Fruit fly (Drosophila melanogaster) whole organism, prepupa: ENCODE measurements around the gene CG13318.
A peak's percentile ranks its signal among the peaks of the same experiment; 100 is the strongest.

Experiments used
- Blimp-1 ChIP-seq: fragments of 200-800 bp; sonication (Bioruptor generic); optimal IDR thresholded peaks from 3 replicates; lab custom pipeline; 2017; ENCODE audit warnings: missing biosample characterization, missing genetic modification characterization, mild to moderate bottlenecking, moderate library complexity, missing genetic modification reagents
- CG10631 ChIP-seq: fragments of 200-800 bp; sonication (Bioruptor generic); optimal IDR thresholded peaks from 2 replicates; lab custom pipeline; 2016; ENCODE audit warnings: missing biosample characterization, missing genetic modification characterization
- CG11294 ChIP-seq: fragments of 200-800 bp; sonication (Bioruptor generic); IDR thresholded peaks from 2 replicates; pipeline ENCODE4 v1.3.6; 2022; ENCODE audit warnings: missing biosample characterization, missing genetic modification characterization
- CG11762 ChIP-seq: fragments of 200-800 bp; sonication (Bioruptor generic); optimal IDR thresholded peaks from 3 replicates; lab custom pipeline; 2016; ENCODE audit warnings: missing biosample characterization, missing genetic modification characterization; ENCODE audit not compliant: insufficient read depth
- CG15336 ChIP-seq: fragments of 200-800 bp; sonication (Bioruptor generic); IDR thresholded peaks from 2 replicates; pipeline ENCODE4 v1.3.6; 2022; ENCODE audit warnings: missing biosample characterization, missing genetic modification characterization
- CG3032 ChIP-seq: fragments of 200-800 bp; optimal IDR thresholded peaks from 2 replicates; lab custom pipeline; 2019; ENCODE audit warnings: missing biosample characterization, mild to moderate bottlenecking, missing genetic modification characterization, moderate library complexity
- CG32006 ChIP-seq: fragments of 200-800 bp; sonication (Bioruptor generic); optimal IDR thresholded peaks from 3 replicates; lab custom pipeline; 2017; ENCODE audit warnings: missing biosample characterization, mild to moderate bottlenecking, missing genetic modification characterization
- CG34406 ChIP-seq: fragments of 200-800 bp; sonication (Bioruptor generic); optimal IDR thresholded peaks from 3 replicates; lab custom pipeline; 2016; ENCODE audit warnings: missing biosample characterization, missing genetic modification characterization
- CG3919 ChIP-seq: fragments of 200-800 bp; sonication (Bioruptor generic); optimal IDR thresholded peaks from 3 replicates; lab custom pipeline; 2016; ENCODE audit warnings: missing biosample characterization, missing genetic modification characterization
- CG4318 ChIP-seq: fragments of 200-800 bp; sonication (Bioruptor generic); optimal IDR thresholded peaks from 3 replicates; lab custom pipeline; 2017; ENCODE audit warnings: missing biosample characterization, mild to moderate bottlenecking, missing genetic modification characterization
- CG6163 ChIP-seq: fragments of 200-800 bp; sonication (Bioruptor generic); IDR thresholded peaks from 3 replicates; pipeline ENCODE4 v1.3.6; 2022; ENCODE audit warnings: missing biosample characterization, missing genetic modification characterization
- CG6792 ChIP-seq: fragments of 200-800 bp; sonication (Bioruptor generic); optimal IDR thresholded peaks from 3 replicates; lab custom pipeline; 2016; ENCODE audit warnings: missing biosample characterization, missing genetic modification characterization
- CG6808 ChIP-seq: fragments of 200-800 bp; sonication (Bioruptor generic); optimal IDR thresholded peaks from 3 replicates; lab custom pipeline; 2017; ENCODE audit warnings: missing biosample characterization, missing genetic modification characterization, mild to moderate bottlenecking, moderate library complexity, missing genetic modification reagents
- CG6854 ChIP-seq: fragments of 200-800 bp; sonication (Bioruptor generic); optimal IDR thresholded peaks from 2 replicates; lab custom pipeline; 2017; ENCODE audit warnings: missing biosample characterization, mild to moderate bottlenecking, missing genetic modification characterization
- CG7368 ChIP-seq: fragments of 200-800 bp; sonication (Bioruptor generic); optimal IDR thresholded peaks from 3 replicates; lab custom pipeline; 2016; ENCODE audit warnings: missing biosample characterization, missing genetic modification characterization
- CG8319 ChIP-seq: fragments of 200-800 bp; sonication (Bioruptor generic); optimal IDR thresholded peaks from 3 replicates; lab custom pipeline; 2016; ENCODE audit warnings: missing biosample characterization, missing genetic modification characterization
- CG8632 ChIP-seq: fragments of 200-800 bp; sonication (Bioruptor generic); optimal IDR thresholded peaks from 3 replicates; lab custom pipeline; 2016; ENCODE audit warnings: missing biosample characterization, missing genetic modification characterization
- CG9139 ChIP-seq: fragments of 200-800 bp; sonication (Bioruptor generic); optimal IDR thresholded peaks from 3 replicates; lab custom pipeline; 2017; ENCODE audit warnings: missing biosample characterization, mild to moderate bottlenecking, missing genetic modification characterization
- Eip75B ChIP-seq: fragments of 200-800 bp; sonication (Bioruptor generic); optimal IDR thresholded peaks from 3 replicates; lab custom pipeline; 2016; ENCODE audit warnings: missing biosample characterization, missing genetic modification characterization
- Eip78C ChIP-seq: fragments of 200-800 bp; sonication (Bioruptor generic); peaks from one replicate; lab custom pipeline; 2016; ENCODE audit warnings: missing biosample characterization, missing genetic modification characterization
- Ets96B ChIP-seq: fragments of 200-800 bp; optimal IDR thresholded peaks from 2 replicates; lab custom pipeline; 2019; ENCODE audit warnings: missing biosample characterization, mild to moderate bottlenecking, missing genetic modification characterization, moderate library complexity
- Gug ChIP-seq: fragments of 200-800 bp; sonication (Bioruptor generic); IDR thresholded peaks from 2 replicates; pipeline ENCODE4 v1.3.6; 2022; ENCODE audit warnings: missing biosample characterization, missing genetic modification characterization
- Hr38 ChIP-seq: sonication (Bioruptor generic); optimal IDR thresholded peaks from 2 replicates; lab custom pipeline; 2016; ENCODE audit warnings: missing biosample characterization, missing genetic modification characterization
- Hr39 ChIP-seq: fragments of 200-800 bp; sonication (Bioruptor generic); optimal IDR thresholded peaks from 2 replicates; lab custom pipeline; 2016; ENCODE audit warnings: missing biosample characterization, missing genetic modification characterization
- Hr4 ChIP-seq: fragments of 200-800 bp; sonication (Bioruptor generic); optimal IDR thresholded peaks from 3 replicates; lab custom pipeline; 2016; ENCODE audit warnings: missing biosample characterization, missing genetic modification characterization
- Lpt ChIP-seq: fragments of 200-800 bp; sonication (Bioruptor generic); optimal IDR thresholded peaks from 3 replicates; lab custom pipeline; 2016; ENCODE audit warnings: missing biosample characterization, missing genetic modification characterization
- Met ChIP-seq: fragments of 200-800 bp; sonication (Bioruptor generic); optimal IDR thresholded peaks from 3 replicates; lab custom pipeline; 2016; ENCODE audit warnings: missing biosample characterization, missing genetic modification characterization
- OdsH ChIP-seq: fragments of 200-800 bp; sonication (Bioruptor generic); optimal IDR thresholded peaks from 3 replicates; lab custom pipeline; 2016; ENCODE audit warnings: missing biosample characterization, missing genetic modification characterization
- Smox ChIP-seq: fragments of 200-800 bp; sonication (Bioruptor generic); optimal IDR thresholded peaks from 3 replicates; lab custom pipeline; 2016; ENCODE audit warnings: missing biosample characterization, missing genetic modification characterization
- Sox14 ChIP-seq: fragments of 200-800 bp; sonication (Bioruptor generic); optimal IDR thresholded peaks from 3 replicates; lab custom pipeline; 2016; ENCODE audit warnings: missing biosample characterization, missing genetic modification characterization
- achi ChIP-seq: fragments of 200-800 bp; sonication (Bioruptor generic); optimal IDR thresholded peaks from 3 replicates; lab custom pipeline; 2016; ENCODE audit warnings: missing biosample characterization, missing genetic modification characterization
- acj6 ChIP-seq: fragments of 200-800 bp; sonication (Bioruptor generic); optimal IDR thresholded peaks from 3 replicates; lab custom pipeline; 2016; ENCODE audit warnings: missing biosample characterization, missing genetic modification characterization
- cyc ChIP-seq: fragments of 200-800 bp; sonication (Bioruptor generic); optimal IDR thresholded peaks from 3 replicates; lab custom pipeline; 2016; ENCODE audit warnings: missing biosample characterization, missing genetic modification characterization
- dac ChIP-seq: fragments of 200-800 bp; sonication (Bioruptor generic); optimal IDR thresholded peaks from 2 replicates; lab custom pipeline; 2017; ENCODE audit warnings: missing biosample characterization, mild to moderate bottlenecking, missing genetic modification characterization
- eg ChIP-seq: fragments of 200-800 bp; sonication (Bioruptor generic); IDR thresholded peaks from 3 replicates; pipeline ENCODE4 v1.3.6; 2022; ENCODE audit warnings: missing biosample characterization, missing genetic modification characterization
- esn ChIP-seq: fragments of 200-800 bp; sonication (Bioruptor generic); optimal IDR thresholded peaks from 2 replicates; lab custom pipeline; 2016; ENCODE audit warnings: missing biosample characterization, mild to moderate bottlenecking, missing genetic modification characterization, moderate library complexity
- fd59A ChIP-seq: fragments of 200-800 bp; sonication (Bioruptor generic); optimal IDR thresholded peaks from 2 replicates; lab custom pipeline; 2017; ENCODE audit warnings: missing biosample characterization, mild to moderate bottlenecking, missing genetic modification characterization, missing genetic modification reagents
- fd85E ChIP-seq: fragments of 200-800 bp; sonication (Bioruptor generic); optimal IDR thresholded peaks from 3 replicates; lab custom pipeline; 2016; ENCODE audit warnings: missing biosample characterization, missing genetic modification characterization
- fkh ChIP-seq: fragments of 200-800 bp; sonication (Bioruptor generic); optimal IDR thresholded peaks from 3 replicates; lab custom pipeline; 2017; ENCODE audit warnings: missing biosample characterization, mild to moderate bottlenecking, missing genetic modification characterization, moderate library complexity
- lz ChIP-seq: fragments of 200-800 bp; sonication (Bioruptor generic); optimal IDR thresholded peaks from 3 replicates; lab custom pipeline; 2016; ENCODE audit warnings: missing biosample characterization, missing genetic modification characterization
- net ChIP-seq: fragments of 200-800 bp; sonication (Bioruptor generic); optimal IDR thresholded peaks from 3 replicates; lab custom pipeline; 2016; ENCODE audit warnings: missing biosample characterization, missing genetic modification characterization
- pdm3 ChIP-seq: fragments of 200-800 bp; sonication (Bioruptor generic); optimal IDR thresholded peaks from 3 replicates; lab custom pipeline; 2016; ENCODE audit warnings: missing biosample characterization, missing genetic modification characterization
- salr ChIP-seq, 2 experiments: fragments of 200-800 bp; sonication (Bioruptor generic); optimal IDR thresholded peaks; 3 replicates each; lab custom pipeline; 2016 to 2018; ENCODE audit warnings: missing biosample characterization in 2 of 2, missing genetic modification characterization in 2 of 2, mild to moderate bottlenecking in 1 of 2
- spab ChIP-seq: fragments of 200-800 bp; sonication (Bioruptor generic); optimal IDR thresholded peaks from 2 replicates; lab custom pipeline; 2017; ENCODE audit warnings: missing biosample characterization, mild to moderate bottlenecking, missing genetic modification characterization, missing genetic modification reagents
- svp ChIP-seq: fragments of 200-800 bp; sonication (Bioruptor generic); peaks from one replicate; lab custom pipeline; 2016; ENCODE audit warnings: missing biosample characterization, missing genetic modification characterization
- topi ChIP-seq: fragments of 200-800 bp; sonication (Bioruptor generic); optimal IDR thresholded peaks from 3 replicates; lab custom pipeline; 2016; ENCODE audit warnings: missing biosample characterization, missing genetic modification characterization

The CG13318 gene

dm6 chr3R:8812342-8812966 is 40.0 kb upstream of the CG13318 start (continued):
- no peak for TF ChIP-seq Blimp-1 (GFP tag; lab: Kevin White, UChicago)
- peak; percentile 77 for TF ChIP-seq Eip75B (GFP tag; lab: Kevin White, UChicago)
- TF ChIP-seq Hr39 (GFP tag; lab: Kevin White, UChicago) = peak; percentile 57
- TF ChIP-seq CG11294 (GFP tag; lab: Robert Waterston, UW) = peak; percentile 76; the same call in 1 of the 2 replicates
- TF ChIP-seq CG6163 = peak; percentile 93
- peak; percentile 57 for TF ChIP-seq CG8319 (GFP tag; lab: Kevin White, UChicago)
- peak; percentile 71 for TF ChIP-seq CG3032
- peak; percentile 72 for TF ChIP-seq topi
- TF ChIP-seq lz (GFP tag; lab: Kevin White, UChicago) = peak; percentile 58
- TF ChIP-seq salr (GFP tag; optimal IDR thresholded peaks at IDR 0.05; lab: Kevin White, UChicago) = peak; percentile 62 to 80
- peak; percentile 93 for TF ChIP-seq CG15336
- peak; percentile 87 for TF ChIP-seq OdsH (GFP tag; lab: Kevin White, UChicago)
- peak; percentile 84 for TF ChIP-seq acj6 (GFP tag; lab: Kevin White, UChicago)
- peak; percentile 55 for TF ChIP-seq Hr38 (GFP tag; lab: Kevin White, UChicago)
- TF ChIP-seq CG32006 (GFP tag; lab: Kevin White, UChicago) = peak; percentile 93
- peak; percentile 73 for TF ChIP-seq CG8632
- peak; percentile 86 for TF ChIP-seq achi (GFP tag; lab: Kevin White, UChicago)

dm6 chr3R:8811323-8811936 is 38.9 kb upstream of the CG13318 start:
- TF ChIP-seq fkh (GFP tag; lab: Kevin White, UChicago) = peak; percentile 94
- peak; percentile 99 for TF ChIP-seq fd59A (GFP tag; lab: Kevin White, UChicago)
- TF ChIP-seq CG10631 (GFP tag; lab: Kevin White, UChicago) = peak; percentile 99
- peak; percentile 99 for TF ChIP-seq Met (GFP tag; lab: Kevin White, UChicago)
- peak; percentile 100 for TF ChIP-seq Eip78C (GFP tag; lab: Kevin White, UChicago)
- peak; percentile 98 for TF ChIP-seq topi
- peak; percentile 100 for TF ChIP-seq CG32006 (GFP tag; lab: Kevin White, UChicago)
- TF ChIP-seq net = peak; percentile 99
- peak; percentile 87 for TF ChIP-seq Hr38 (GFP tag; lab: Kevin White, UChicago)
- peak; percentile 98 for TF ChIP-seq achi (GFP tag; lab: Kevin White, UChicago)
- peak; percentile 99 for TF ChIP-seq Lpt (GFP tag; lab: Kevin White, UChicago)
- TF ChIP-seq svp = peak; percentile 98
- TF ChIP-seq cyc (GFP tag; lab: Kevin White, UChicago) = peak; percentile 98
- TF ChIP-seq CG4318 (GFP tag; lab: Kevin White, UChicago) = peak; percentile 99
- peak; percentile 98 for TF ChIP-seq Gug (GFP tag; lab: Robert Waterston, UW)
- TF ChIP-seq acj6 (GFP tag; lab: Kevin White, UChicago) = peak; percentile 99
- peak; percentile 98 for TF ChIP-seq CG6808 (GFP tag; lab: Kevin White, UChicago)
- TF ChIP-seq CG6792 (GFP tag; lab: Kevin White, UChicago) = peak; percentile 99
- TF ChIP-seq Blimp-1 (GFP tag; lab: Kevin White, UChicago) = peak; percentile 84
- TF ChIP-seq Hr4 (GFP tag; lab: Kevin White, UChicago) = peak; percentile 100
- peak; percentile 99 for TF ChIP-seq Sox14 (GFP tag; lab: Kevin White, UChicago)
- TF ChIP-seq CG3919 (GFP tag; lab: Kevin White, UChicago) = peak; percentile 99
- TF ChIP-seq CG7368 (GFP tag; lab: Kevin White, UChicago) = peak; percentile 98
- peak; percentile 97 for TF ChIP-seq Smox
- TF ChIP-seq CG9139 = peak; percentile 95
- peak; percentile 99 for TF ChIP-seq spab (GFP tag; lab: Kevin White, UChicago)
- peak; percentile 99 for TF ChIP-seq pdm3 (GFP tag; lab: Kevin White, UChicago)
- TF ChIP-seq eg (GFP tag; lab: Robert Waterston, UW) = peak; percentile 99
- TF ChIP-seq CG6163 = peak; percentile 99
- TF ChIP-seq Eip75B (GFP tag; lab: Kevin White, UChicago) = peak; percentile 99
- TF ChIP-seq CG15336 = peak; percentile 99
- TF ChIP-seq Hr39 (GFP tag; lab: Kevin White, UChicago) = peak; percentile 99
- TF ChIP-seq OdsH (GFP tag; lab: Kevin White, UChicago) = peak; percentile 99
- TF ChIP-seq CG6854 = peak; percentile 89
- TF ChIP-seq CG8632 = peak; percentile 99
- TF ChIP-seq esn = peak; percentile 99
- peak; percentile 98 for TF ChIP-seq CG34406 (GFP tag; lab: Kevin White, UChicago)
- peak; percentile 99 for TF ChIP-seq Ets96B (tag; lab: Kevin White, UChicago)
- peak; percentile 98 for TF ChIP-seq lz (GFP tag; lab: Kevin White, UChicago)
- TF ChIP-seq CG11762 (GFP tag; lab: Kevin White, UChicago) = peak; percentile 99
- TF ChIP-seq fd85E (GFP tag; lab: Kevin White, UChicago) = peak; percentile 91
- TF ChIP-seq dac (GFP tag; lab: Kevin White, UChicago) = peak; percentile 98
